Fruit fly (Drosophila melanogaster): ENCODE measurements around the gene CG12725.

Gene CG12725

DNA sequence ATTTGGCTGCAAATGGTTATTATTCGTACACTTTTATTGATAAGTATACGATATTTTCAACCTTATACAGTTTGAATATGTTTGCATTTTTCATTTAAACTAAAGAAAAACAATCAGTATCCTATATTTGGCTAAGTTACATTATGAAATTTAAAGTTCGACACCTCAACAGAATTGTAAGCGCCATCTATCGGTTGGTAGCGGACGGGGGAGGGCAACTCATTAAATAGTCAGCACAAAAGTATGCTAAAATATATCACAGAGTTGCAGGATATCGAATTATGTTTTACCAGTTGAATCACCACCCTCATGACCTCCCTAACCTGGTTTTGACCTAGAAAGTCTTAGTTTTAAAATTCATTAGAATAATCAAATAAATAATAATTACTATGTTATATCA is 1.4 kb downstream of the CG12725 start (continued):
- TF ChIP-seq sug (tag; optimal IDR thresholded peaks at IDR 0.05) (peak; percentile 14), Oli (tag; optimal IDR thresholded peaks at IDR 0.05) (no peak), abd-A (tag; optimal IDR thresholded peaks at IDR 0.05) (no peak), amos (GFP tag; IDR thresholded peaks at IDR 0.05; ENCODE audit: partially characterized antibody) (no peak), Meics (GFP tag; optimal IDR thresholded peaks at IDR 0.05) (peak; percentile 13), CG2202 (tag; optimal IDR thresholded peaks at IDR 0.05) (no peak), en (GFP tag; optimal IDR thresholded peaks at IDR 0.05) (no peak), MESR4 (GFP tag; optimal IDR thresholded peaks at IDR 0.05) (no peak), esg (GFP tag; conservative IDR thresholded peaks at IDR 0.05) (no peak), wor (GFP tag; IDR thresholded peaks at IDR 0.05) (no peak), CG7839 (tag; optimal IDR thresholded peaks at IDR 0.05) (peak; percentile 24), Trl (optimal IDR thresholded peaks at IDR 0.05) (no peak), Trl (GFP tag; optimal IDR thresholded peaks at IDR 0.05) (no peak), CG1832 (GFP tag; optimal IDR thresholded peaks at IDR 0.05) (no peak), H15 (GFP tag; IDR thresholded peaks at IDR 0.05) (0 out of 3 replicates have a peak, but pooled peaks have one; percentile 24), Ssrp (tag; optimal IDR thresholded peaks at IDR 0.05) (no peak), CG4854 (GFP tag; optimal IDR thresholded peaks at IDR 0.05) (no peak), zf30C (GFP tag; optimal IDR thresholded peaks at IDR 0.05) (no peak), CG4707 (GFP tag; optimal IDR thresholded peaks at IDR 0.05) (no peak), CG10979 (tag; optimal IDR thresholded peaks at IDR 0.05) (peak; percentile 2), corto (GFP tag; optimal IDR thresholded peaks at IDR 0.05) (no peak), ftz-f1 (GFP tag; optimal IDR thresholded peaks at IDR 0.05) (no peak), Sox100B (GFP tag; optimal IDR thresholded peaks at IDR 0.05) (no peak), trem (tag; optimal IDR thresholded peaks at IDR 0.05) (no peak), CG10267 (tag; optimal IDR thresholded peaks at IDR 0.05) (peak; percentile 2), Nf-YB (GFP tag; optimal IDR thresholded peaks at IDR 0.05) (no peak), CG11696 (GFP tag; IDR thresholded peaks at IDR 0.05) (no peak), da (GFP tag; optimal IDR thresholded peaks at IDR 0.05) (no peak), NFAT (GFP tag; IDR thresholded peaks at IDR 0.05) (no peak), pb (GFP tag; optimal IDR thresholded peaks at IDR 0.05) (no peak), hkb (optimal IDR thresholded peaks at IDR 0.05) (no peak), hkb (GFP tag; IDR thresholded peaks at IDR 0.05) (0 out of 2 replicates have a peak, but pooled peaks have one; percentile 15), ase (GFP tag; IDR thresholded peaks at IDR 0.05) (no peak), jigr1 (GFP tag; IDR thresholded peaks at IDR 0.05) (no peak), HLHmδ (GFP tag; optimal IDR thresholded peaks at IDR 0.05) (peak; percentile 7), CG11504 (tag; optimal IDR thresholded peaks at IDR 0.05) (peak; percentile 4), CG32532 (GFP tag; IDR thresholded peaks at IDR 0.05) (peak; percentile 20; the same call in 1 of the 2 replicates), CG17802 (tag; optimal IDR thresholded peaks at IDR 0.05) (no peak), HLH3B (GFP tag; IDR thresholded peaks at IDR 0.05) (peak; percentile 10; the same call in 1 of the 2 replicates), CG17328 (GFP tag; IDR thresholded peaks at IDR 0.05) (peak; percentile 30; the same call in 1 of the 2 replicates), Ada2b (GFP tag; IDR thresholded peaks at IDR 0.05) (no peak), chm (GFP tag; IDR thresholded peaks at IDR 0.05) (0 out of 2 replicates have a peak, but pooled peaks have one; percentile 11), CG9609 (GFP tag; optimal IDR thresholded peaks at IDR 0.05) (no peak), NK7.1 (GFP tag; optimal IDR thresholded peaks at IDR 0.05) (peak; percentile 18), nerfin-2 (GFP tag; IDR thresholded peaks at IDR 0.05; ENCODE audit: partially characterized antibody) (no peak), Dfd (GFP tag; optimal IDR thresholded peaks at IDR 0.05) (no peak), fd3F (GFP tag; optimal IDR thresholded peaks at IDR 0.05) (no peak), Med (GFP tag) (peak; percentile 94), Elba2 (GFP tag; optimal IDR thresholded peaks at IDR 0.05) (no peak), Dref (GFP tag; IDR thresholded peaks at IDR 0.05) (no peak), rib (GFP tag; IDR thresholded peaks at IDR 0.05) (no peak), bcd (GFP tag; optimal IDR thresholded peaks at IDR 0.05) (no peak)
